Fruit fly (Drosophila melanogaster) whole organism, embryonic: ENCODE results near the gene side-IV.
A peak's percentile ranks its signal among the peaks of the same experiment; 100 is the strongest.

Source experiments
- Atf6 ChIP-seq: fragments of 200-800 bp; sonication (Bioruptor generic); IDR thresholded peaks from 2 replicates; pipeline ENCODE4 v1.3.6; 2022; ENCODE audit warnings: missing biosample characterization, missing genetic modification characterization
- CG10209 ChIP-seq: fragments of 200-800 bp; sonication (Bioruptor generic); optimal IDR thresholded peaks from 3 replicates; lab custom pipeline; 2017; ENCODE audit warnings: missing biosample characterization, mild to moderate bottlenecking, missing genetic modification characterization, missing genetic modification reagents
- CG10321 ChIP-seq: fragments of 200-800 bp; sonication (Bioruptor generic); IDR thresholded peaks from 2 replicates; pipeline ENCODE4 v1.3.6; 2022; ENCODE audit warnings: missing biosample characterization, missing genetic modification characterization
- CG11093 ChIP-seq: fragments of 200-800 bp; sonication (Bioruptor generic); IDR thresholded peaks from 3 replicates; pipeline ENCODE4 v1.3.6; 2022; ENCODE audit warnings: missing biosample characterization, missing genetic modification characterization
- CG11456 ChIP-seq: fragments of 200-800 bp; sonication (Bioruptor generic); IDR thresholded peaks from 3 replicates; pipeline ENCODE4 v1.3.6; 2022; ENCODE audit warnings: missing biosample characterization, missing genetic modification characterization
- CG12219 ChIP-seq: fragments of 200-800 bp; sonication (Bioruptor generic); optimal IDR thresholded peaks from 3 replicates; lab custom pipeline; 2018; ENCODE audit warnings: missing biosample characterization, mild to moderate bottlenecking, missing genetic modification characterization
- CG15011 ChIP-seq: fragments of 200-800 bp; sonication (Bioruptor generic); optimal IDR thresholded peaks from 3 replicates; lab custom pipeline; 2018; ENCODE audit warnings: missing biosample characterization, mild to moderate bottlenecking, missing genetic modification characterization
- CG15601 ChIP-seq: fragments of 200-800 bp; sonication (Bioruptor generic); optimal IDR thresholded peaks from 3 replicates; lab custom pipeline; 2019; ENCODE audit warnings: missing biosample characterization, mild to moderate bottlenecking, missing genetic modification characterization, moderate library complexity
- CG16815 ChIP-seq: fragments of 200-800 bp; sonication (Bioruptor generic); optimal IDR thresholded peaks from 3 replicates; lab custom pipeline; 2017; ENCODE audit warnings: missing biosample characterization, mild to moderate bottlenecking, missing genetic modification characterization
- CG2678 ChIP-seq: fragments of 200-800 bp; sonication (Bioruptor generic); optimal IDR thresholded peaks from 3 replicates; lab custom pipeline; 2019; ENCODE audit warnings: missing biosample characterization, mild to moderate bottlenecking, missing genetic modification characterization, moderate library complexity
- CG30020 ChIP-seq: fragments of 200-800 bp; optimal IDR thresholded peaks from 2 replicates; lab custom pipeline; 2019; ENCODE audit warnings: missing biosample characterization, mild to moderate bottlenecking, missing genetic modification characterization, moderate library complexity
- CG32532 ChIP-seq: fragments of 200-800 bp; sonication (Bioruptor generic); IDR thresholded peaks from 2 replicates; pipeline ENCODE4 v1.3.6; 2022; ENCODE audit warnings: missing biosample characterization, missing genetic modification characterization
- CG3726 ChIP-seq: fragments of 200-800 bp; sonication (Bioruptor generic); IDR thresholded peaks from 3 replicates; pipeline ENCODE4, ENCODE4 v1.3.6; 2022; ENCODE audit warnings: missing biosample characterization, missing genetic modification characterization
- CG43689 ChIP-seq: fragments of 200-800 bp; sonication (Bioruptor generic); IDR thresholded peaks from 2 replicates; pipeline ENCODE4 v1.3.6; 2022; ENCODE audit warnings: missing biosample characterization, missing genetic modification characterization
- CG6175 ChIP-seq: fragments of 200-800 bp; sonication (Bioruptor generic); IDR thresholded peaks from 3 replicates; pipeline ENCODE4 v1.3.6; 2022; ENCODE audit warnings: missing biosample characterization, missing genetic modification characterization
- CG7745 ChIP-seq: fragments of 200-800 bp; sonication (Bioruptor generic); optimal IDR thresholded peaks from 2 replicates; lab custom pipeline; 2018; ENCODE audit warnings: missing biosample characterization, mild to moderate bottlenecking, missing genetic modification characterization, moderate library complexity
- CG8765 ChIP-seq: fragments of 200-800 bp; sonication (Bioruptor generic); IDR thresholded peaks from 2 replicates; pipeline ENCODE4 v1.3.6; 2022; ENCODE audit warnings: missing biosample characterization, missing genetic modification characterization
- CG9797 ChIP-seq: fragments of 200-800 bp; sonication (Bioruptor generic); optimal IDR thresholded peaks from 3 replicates; lab custom pipeline; 2018; ENCODE audit warnings: missing biosample characterization, mild to moderate bottlenecking, missing genetic modification characterization
- CG9817 ChIP-seq: fragments of 200-800 bp; sonication (Bioruptor generic); optimal IDR thresholded peaks from 2 replicates; lab custom pipeline; 2018; ENCODE audit warnings: missing biosample characterization, mild to moderate bottlenecking, missing genetic modification characterization, moderate library complexity
- CkIIα-i1 ChIP-seq: fragments of 200-800 bp; sonication (Bioruptor generic); IDR thresholded peaks from 2 replicates; pipeline ENCODE4 v1.3.6; 2022; ENCODE audit warnings: missing biosample characterization, missing genetic modification characterization
- CrebB ChIP-seq: fragments of 200-800 bp; sonication (Bioruptor generic); optimal IDR thresholded peaks from 3 replicates; lab custom pipeline; 2018; ENCODE audit warnings: missing biosample characterization, mild to moderate bottlenecking, missing genetic modification characterization
- Dref ChIP-seq: fragments of 200-800 bp; sonication (Bioruptor generic); IDR thresholded peaks from 2 replicates; pipeline ENCODE4 v1.3.6; 2022; ENCODE audit warnings: missing biosample characterization, missing genetic modification characterization
- Elba2 ChIP-seq: fragments of 200-800 bp; sonication (Bioruptor generic); optimal IDR thresholded peaks from 3 replicates; lab custom pipeline; 2016; ENCODE audit warnings: missing biosample characterization, missing genetic modification characterization
- Ets97D ChIP-seq: fragments of 200-800 bp; sonication (Bioruptor generic); optimal IDR thresholded peaks from 3 replicates; lab custom pipeline; 2016; ENCODE audit warnings: missing biosample characterization, missing genetic modification characterization
- Hand ChIP-seq: fragments of 200-800 bp; sonication (Bioruptor generic); optimal IDR thresholded peaks from 2 replicates; lab custom pipeline; 2017; ENCODE audit warnings: mild to moderate bottlenecking, missing biosample characterization, missing genetic modification reagents, missing genetic modification characterization
- HmgZ ChIP-seq: fragments of 200-800 bp; sonication (Bioruptor generic); optimal IDR thresholded peaks from 2 replicates; lab custom pipeline; 2018; ENCODE audit warnings: missing biosample characterization, mild to moderate bottlenecking, missing genetic modification characterization
- Hmr ChIP-seq: fragments of 200-800 bp; sonication (Bioruptor generic); optimal IDR thresholded peaks from 3 replicates; lab custom pipeline; 2017; ENCODE audit warnings: mild to moderate bottlenecking, missing biosample characterization, missing genetic modification reagents, missing genetic modification characterization
- Jarid2 ChIP-seq: fragments of 200-800 bp; sonication (Bioruptor generic); optimal IDR thresholded peaks from 3 replicates; lab custom pipeline; 2017; ENCODE audit warnings: mild to moderate bottlenecking, missing biosample characterization, missing genetic modification reagents, missing genetic modification characterization
- Poxn ChIP-seq: fragments of 200-800 bp; sonication (Bioruptor generic); IDR thresholded peaks from 2 replicates; pipeline ENCODE4 v1.3.6; 2022; ENCODE audit warnings: missing biosample characterization, missing genetic modification characterization
- Scr ChIP-seq: fragments of 200-800 bp; sonication (Bioruptor generic); IDR thresholded peaks from 2 replicates; pipeline ENCODE4 v1.3.6; 2022; ENCODE audit warnings: missing biosample characterization, missing genetic modification characterization; ENCODE audit not compliant: partially characterized antibody
- Sin3A ChIP-seq: fragments of >200 bp; optimal IDR thresholded peaks from 2 replicates; lab custom pipeline; 2018
- Sry-δ ChIP-seq: fragments of 200-800 bp; sonication (Bioruptor generic); optimal IDR thresholded peaks from 2 replicates; lab custom pipeline; 2016; ENCODE audit warnings: missing biosample characterization, missing genetic modification characterization
- Stat92E ChIP-seq, 3 experiments: fragments of >200 bp in 2 of 3; fragments of 200-800 bp in 1 of 3; sonication (Bioruptor generic) in 1 of 3; optimal IDR thresholded peaks; 2 replicates each; lab custom pipeline; 2017 to 2019; ENCODE audit warnings: missing biosample characterization in 3 of 3, missing genetic modification characterization in 3 of 3, mild to moderate bottlenecking in 1 of 3, moderate library complexity in 1 of 3
- YL-1 ChIP-seq: fragments of 200-800 bp; sonication (Bioruptor generic); optimal IDR thresholded peaks from 3 replicates; lab custom pipeline; 2017; ENCODE audit warnings: missing biosample characterization, mild to moderate bottlenecking, missing genetic modification characterization
- bab2 ChIP-seq: fragments of 200-800 bp; sonication (Bioruptor generic); optimal IDR thresholded peaks from 2 replicates; lab custom pipeline; 2016; ENCODE audit warnings: missing biosample characterization, missing genetic modification characterization
- cad ChIP-seq: fragments of >200 bp; optimal IDR thresholded peaks from 2 replicates; lab custom pipeline; 2017; ENCODE audit warnings: missing biosample characterization, missing genetic modification characterization
- cato ChIP-seq: fragments of 200-800 bp; sonication (Bioruptor generic); optimal IDR thresholded peaks from 2 replicates; lab custom pipeline; 2016; ENCODE audit warnings: missing biosample characterization, missing genetic modification characterization, borderline replicate concordance
- dan ChIP-seq: fragments of 200-800 bp; sonication (Bioruptor generic); IDR thresholded peaks from 2 replicates; pipeline ENCODE4 v1.3.6; 2022; ENCODE audit warnings: missing biosample characterization, missing genetic modification characterization
- dmrt11E ChIP-seq: fragments of 200-800 bp; sonication (Bioruptor generic); optimal IDR thresholded peaks from 3 replicates; lab custom pipeline; 2018; ENCODE audit warnings: missing biosample characterization, mild to moderate bottlenecking, missing genetic modification characterization, moderate library complexity
- emc ChIP-seq: fragments of 200-800 bp; sonication (Bioruptor generic); optimal IDR thresholded peaks from 2 replicates; lab custom pipeline; 2016; ENCODE audit warnings: missing biosample characterization, missing genetic modification characterization
- esg ChIP-seq: fragments of 200-800 bp; sonication (Bioruptor generic); conservative IDR thresholded peaks from 2 replicates; pipeline ENCODE4 v1.3.6; 2022; ENCODE audit warnings: missing biosample characterization, missing genetic modification characterization
- maf-S ChIP-seq: fragments of 200-800 bp; sonication (Bioruptor generic); optimal IDR thresholded peaks from 2 replicates; lab custom pipeline; 2016; ENCODE audit warnings: missing biosample characterization, missing genetic modification characterization
- nom ChIP-seq: fragments of 200-800 bp; sonication (Bioruptor generic); optimal IDR thresholded peaks from 2 replicates; lab custom pipeline; 2017; ENCODE audit warnings: missing biosample characterization, missing genetic modification characterization, mild to moderate bottlenecking, moderate library complexity, missing genetic modification reagents
- pzg ChIP-seq: fragments of 200-800 bp; sonication (Bioruptor generic); optimal IDR thresholded peaks from 3 replicates; lab custom pipeline; 2018; ENCODE audit warnings: missing biosample characterization, mild to moderate bottlenecking, missing genetic modification characterization, moderate library complexity
- scrt ChIP-seq: fragments of 200-800 bp; sonication (Bioruptor generic); optimal IDR thresholded peaks from 2 replicates; lab custom pipeline; 2018; ENCODE audit warnings: missing biosample characterization, mild to moderate bottlenecking, missing genetic modification characterization, moderate library complexity
- sna ChIP-seq: fragments of 200-800 bp; sonication (Bioruptor generic); IDR thresholded peaks from 2 replicates; pipeline ENCODE4 v1.3.6; 2022; ENCODE audit warnings: missing biosample characterization, missing genetic modification characterization; ENCODE audit not compliant: partially characterized antibody
- sob ChIP-seq: fragments of 200-800 bp; sonication (Bioruptor generic); IDR thresholded peaks from 2 replicates; pipeline ENCODE4 v1.3.6; 2022; ENCODE audit warnings: missing biosample characterization, missing genetic modification characterization
- sr ChIP-seq: fragments of 200-800 bp; sonication (Bioruptor generic); IDR thresholded peaks from 3 replicates; pipeline ENCODE4 v1.3.6; 2022; ENCODE audit warnings: missing biosample characterization, missing genetic modification characterization
- ssp ChIP-seq: fragments of 200-800 bp; sonication (Bioruptor generic); IDR thresholded peaks from 2 replicates; pipeline ENCODE4 v1.3.6; 2022; ENCODE audit warnings: missing biosample characterization, missing genetic modification characterization
- tna ChIP-seq: fragments of 200-800 bp; sonication (Bioruptor generic); IDR thresholded peaks from 2 replicates; pipeline ENCODE4 v1.3.6; 2022; ENCODE audit warnings: missing biosample characterization, missing genetic modification characterization; ENCODE audit not compliant: partially characterized antibody
- unc-4 ChIP-seq: fragments of 200-800 bp; sonication (Bioruptor generic); IDR thresholded peaks from 2 replicates; pipeline ENCODE4 v1.3.6; 2022; ENCODE audit warnings: missing biosample characterization, missing genetic modification characterization; ENCODE audit not compliant: partially characterized antibody

Gene side-IV

dm6 chr3R:13453955-13454354 lies 3.6 kb downstream of the side-IV start (continued):
- peak; percentile 41 for TF ChIP-seq CG15601 (tag; lab: Kevin White, UChicago)
- no peak for TF ChIP-seq YL-1
- no peak for TF ChIP-seq Jarid2
- no peak for TF ChIP-seq CG10321 (GFP tag; lab: Robert Waterston, UW)
- TF ChIP-seq CG32532 (GFP tag; lab: Robert Waterston, UW), result peak; percentile 92
- TF ChIP-seq Sin3A (lab: Kevin White, UChicago), result no peak
- no peak for TF ChIP-seq Dref (GFP tag; lab: Robert Waterston, UW)
- no peak for TF ChIP-seq pzg
- no peak for TF ChIP-seq Poxn (GFP tag; lab: Robert Waterston, UW)
- no peak for TF ChIP-seq dan
- no peak for TF ChIP-seq CG9797
- TF ChIP-seq Sry-δ (GFP tag; lab: Kevin White, UChicago), result no peak
- TF ChIP-seq nom (GFP tag; lab: Kevin White, UChicago), result no peak
- TF ChIP-seq tna, result no peak
- peak; percentile 66 for TF ChIP-seq HmgZ (tag; lab: Kevin White, UChicago)
- peak; percentile 49; the same call in 1 of the 3 replicates for TF ChIP-seq CG6175 (GFP tag; lab: Robert Waterston, UW)
- peak; percentile 65 for TF ChIP-seq ssp (GFP tag; lab: Robert Waterston, UW)
- peak; percentile 69; the same call in 1 of the 3 replicates for TF ChIP-seq CG11456
- TF ChIP-seq cad (GFP tag; lab: Kevin White, UChicago), result no peak
- TF ChIP-seq dmrt11E (tag; lab: Kevin White, UChicago), result no peak
- TF ChIP-seq Hand, result no peak
- no peak for TF ChIP-seq sr
- peak; percentile 71 for TF ChIP-seq CG9817 (tag; lab: Kevin White, UChicago)
- no peak for TF ChIP-seq cato (GFP tag; lab: Kevin White, UChicago)
- TF ChIP-seq CG43689 (GFP tag; lab: Robert Waterston, UW), result no peak
- TF ChIP-seq sna, result no peak
- peak; percentile 73 for TF ChIP-seq Hmr (GFP tag; lab: Kevin White, UChicago)
- TF ChIP-seq CG8765 (GFP tag; lab: Robert Waterston, UW), result 0 out of 2 replicates have a peak, but pooled peaks have one; percentile 56
- TF ChIP-seq CG16815 (GFP tag; lab: Kevin White, UChicago), result no peak
- no peak for TF ChIP-seq maf-S (GFP tag; lab: Kevin White, UChicago)
- TF ChIP-seq CG7745, result no peak
- TF ChIP-seq CG12219 (GFP tag; lab: Kevin White, UChicago), result peak; percentile 57
- TF ChIP-seq scrt (GFP tag; lab: Kevin White, UChicago), result peak; percentile 57
- TF ChIP-seq CG15011 (GFP tag; lab: Kevin White, UChicago), result peak; percentile 44
- peak; percentile 61 for TF ChIP-seq CG10209 (GFP tag; lab: Kevin White, UChicago)
- no peak for TF ChIP-seq Scr
- TF ChIP-seq bab2 (GFP tag; lab: Kevin White, UChicago), result peak; percentile 67
- TF ChIP-seq Ets97D (GFP tag; lab: Kevin White, UChicago), result no peak
- TF ChIP-seq CrebB (tag; lab: Kevin White, UChicago), result peak; percentile 20
- TF ChIP-seq Atf6 (GFP tag; lab: Robert Waterston, UW), result peak; percentile 73; the same call in 1 of the 2 replicates
- TF ChIP-seq CG3726 (GFP tag; lab: Robert Waterston, UW), result 0 out of 3 replicates have a peak, but pooled peaks have one; percentile 62
- TF ChIP-seq Elba2 (GFP tag; lab: Kevin White, UChicago), result no peak
- peak; percentile 87 for TF ChIP-seq CG2678
- TF ChIP-seq sob (GFP tag; lab: Robert Waterston, UW), result peak; percentile 64
- TF ChIP-seq unc-4 (GFP tag; lab: Robert Waterston, UW), result no peak
- peak; percentile 74 for TF ChIP-seq esg (GFP tag; lab: Robert Waterston, UW)
- no peak for TF ChIP-seq Stat92E (GFP tag; optimal IDR thresholded peaks at IDR 0.05; lab: Kevin White, UChicago)
- no peak for TF ChIP-seq emc (GFP tag; lab: Kevin White, UChicago)
- TF ChIP-seq CG30020, result no peak
- 0 out of 3 replicates have a peak, but pooled peaks have one; percentile 24 for TF ChIP-seq CG11093 (GFP tag; lab: Robert Waterston, UW)
- no peak for TF ChIP-seq CkIIα-i1 (GFP tag; lab: Robert Waterston, UW)
